Worm (Caenorhabditis elegans): ENCODE data around the gene nhr-189.

DNA sequence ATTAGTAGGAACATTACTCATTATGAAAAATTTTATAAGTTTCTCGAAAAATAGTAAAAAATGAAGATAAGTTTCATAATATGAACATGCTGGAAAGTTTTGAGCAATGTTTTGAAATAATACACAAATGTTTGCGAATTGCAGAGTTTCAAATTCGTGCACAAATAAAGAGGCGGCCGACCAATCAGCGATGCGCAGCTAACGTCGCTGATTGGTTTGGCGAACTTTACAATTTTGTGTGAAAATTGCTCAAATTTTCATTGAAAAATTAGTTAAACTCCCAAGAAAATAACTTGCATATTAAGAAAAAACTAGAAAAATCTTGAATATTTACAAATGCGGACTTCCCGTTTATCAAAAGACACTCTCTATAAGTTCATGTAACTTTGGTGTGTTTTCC, 27.4 kb downstream of the nhr-189 start:
- TF ChIP-seq W03F9.2 (tag; optimal IDR thresholded peaks at IDR 0.05): no peak
- no peak for TF ChIP-seq him-1 (tag; optimal IDR thresholded peaks at IDR 0.05)
- no peak for TF ChIP-seq dao-5 (tag; optimal IDR thresholded peaks at IDR 0.05)

Data from whole organism, L4/young adult.